Worm (Caenorhabditis elegans) whole organism, L2 larva: ENCODE data around the gene F59B1.8.

Source experiments
- C34F6.9 ChIP-seq: fragments of 150-350 bp; optimal IDR thresholded peaks from 2 replicates; lab custom pipeline; 2014; ENCODE audit warnings: missing biosample characterization, missing genetic modification characterization
- F13H6.1 ChIP-seq: sonication (generic microtip); optimal IDR thresholded peaks from 2 replicates; lab custom pipeline; 2016; ENCODE audit warnings: missing genetic modification characterization, missing compliant biosample characterization
- ZK546.5 ChIP-seq: sonication (generic microtip); optimal IDR thresholded peaks from 2 replicates; lab custom pipeline; 2017; ENCODE audit warnings: missing biosample characterization, missing genetic modification characterization
- alr-1 ChIP-seq: fragments of 150-350 bp; optimal IDR thresholded peaks from 2 replicates; lab custom pipeline; 2014; ENCODE audit warnings: missing biosample characterization, missing genetic modification characterization
- aly-2 ChIP-seq: fragments of 150-350 bp; optimal IDR thresholded peaks from 2 replicates; lab custom pipeline; 2014; ENCODE audit warnings: missing biosample characterization, missing genetic modification characterization
- ceh-16 ChIP-seq: fragments of 150-350 bp; optimal IDR thresholded peaks from 2 replicates; lab custom pipeline; 2014; ENCODE audit warnings: missing biosample characterization, missing genetic modification characterization
- ceh-82 ChIP-seq: fragments of 150-350 bp; optimal IDR thresholded peaks from 2 replicates; lab custom pipeline; 2014; ENCODE audit warnings: missing biosample characterization, missing genetic modification characterization
- dmd-4 ChIP-seq: sonication (generic microtip); optimal IDR thresholded peaks from 2 replicates; lab custom pipeline; 2017; ENCODE audit warnings: missing biosample characterization, missing genetic modification characterization
- egl-27 ChIP-seq: sonication (generic microtip); optimal IDR thresholded peaks from 3 replicates; lab custom pipeline; 2017; ENCODE audit warnings: missing biosample characterization, missing genetic modification reagents, missing genetic modification characterization
- elt-3 ChIP-seq: sonication (generic microtip); optimal IDR thresholded peaks from 2 replicates; lab custom pipeline; 2017; ENCODE audit warnings: missing biosample characterization, missing genetic modification characterization
- fos-1 ChIP-seq: fragments of 150-350 bp; optimal IDR thresholded peaks from 2 replicates; lab custom pipeline; 2014; ENCODE audit warnings: missing biosample characterization, missing genetic modification characterization
- gmeb-1 ChIP-seq: fragments of 150-350 bp; optimal IDR thresholded peaks from 2 replicates; lab custom pipeline; 2014; ENCODE audit warnings: missing biosample characterization, missing genetic modification characterization
- lin-39 ChIP-seq: fragments of 150-350 bp; optimal IDR thresholded peaks from 2 replicates; lab custom pipeline; 2014; ENCODE audit warnings: missing biosample characterization, missing genetic modification reagents, missing genetic modification characterization
- lsy-2 ChIP-seq, 2 experiments: fragments of 150-350 bp in 1 of 2; sonication (generic microtip) in 1 of 2; optimal IDR thresholded peaks; 2 replicates each; lab custom pipeline; 2014 to 2017; ENCODE audit warnings: missing biosample characterization in 2 of 2, missing genetic modification characterization in 2 of 2
- mab-5 ChIP-seq: fragments of 150-350 bp; optimal IDR thresholded peaks from 2 replicates; lab custom pipeline; 2014; ENCODE audit warnings: missing biosample characterization, missing genetic modification characterization
- mbf-1 ChIP-seq: sonication (generic microtip); optimal IDR thresholded peaks from 2 replicates; lab custom pipeline; 2017; ENCODE audit warnings: missing biosample characterization, missing genetic modification characterization
- mdl-1 ChIP-seq, 2 experiments: fragments of 150-350 bp in 1 of 2; sonication (generic microtip) in 1 of 2; optimal IDR thresholded peaks; 2 replicates each; lab custom pipeline; 2017; ENCODE audit warnings: missing biosample characterization in 2 of 2, missing genetic modification characterization in 2 of 2
- nhr-10 ChIP-seq: sonication (generic microtip); optimal IDR thresholded peaks from 2 replicates; lab custom pipeline; 2017; ENCODE audit warnings: missing biosample characterization, missing genetic modification characterization
- nhr-11 ChIP-seq: fragments of 150-350 bp; optimal IDR thresholded peaks from 2 replicates; lab custom pipeline; 2014; ENCODE audit warnings: missing biosample characterization, missing genetic modification characterization
- nhr-12 ChIP-seq: fragments of 150-350 bp; optimal IDR thresholded peaks from 2 replicates; lab custom pipeline; 2014; ENCODE audit warnings: missing biosample characterization, missing genetic modification characterization
- nhr-129 ChIP-seq: fragments of 150-350 bp; optimal IDR thresholded peaks from 2 replicates; lab custom pipeline; 2014; ENCODE audit warnings: missing biosample characterization, missing genetic modification characterization
- nhr-21 ChIP-seq: fragments of 150-350 bp; optimal IDR thresholded peaks from 2 replicates; lab custom pipeline; 2014; ENCODE audit warnings: missing biosample characterization, missing genetic modification characterization
- nhr-23 ChIP-seq: fragments of 150-350 bp; optimal IDR thresholded peaks from 2 replicates; lab custom pipeline; 2014; ENCODE audit warnings: missing biosample characterization, missing genetic modification reagents, missing genetic modification characterization
- nhr-237 ChIP-seq: fragments of 150-350 bp; optimal IDR thresholded peaks from 2 replicates; lab custom pipeline; 2014; ENCODE audit warnings: missing biosample characterization, missing genetic modification characterization
- nhr-6 ChIP-seq: fragments of 150-350 bp; optimal IDR thresholded peaks from 2 replicates; lab custom pipeline; 2014; ENCODE audit warnings: missing biosample characterization, missing genetic modification characterization
- sem-4 ChIP-seq: fragments of 150-350 bp; optimal IDR thresholded peaks from 2 replicates; lab custom pipeline; 2014; ENCODE audit warnings: missing biosample characterization, missing genetic modification reagents, missing genetic modification characterization
- skn-1 ChIP-seq: sonication (generic microtip); optimal IDR thresholded peaks from 2 replicates; lab custom pipeline; 2017; ENCODE audit warnings: missing biosample characterization, missing genetic modification characterization
- sma-3 ChIP-seq: sonication (generic microtip); optimal IDR thresholded peaks from 2 replicates; lab custom pipeline; 2016; ENCODE audit warnings: missing genetic modification reagents, missing genetic modification characterization, missing compliant biosample characterization
- sma-9 ChIP-seq, 2 experiments: fragments of 150-350 bp in 1 of 2; sonication (generic microtip) in 1 of 2; optimal IDR thresholded peaks; 2 replicates each; lab custom pipeline; 2014 to 2016; ENCODE audit warnings: missing genetic modification characterization in 2 of 2, mild to moderate bottlenecking in 1 of 2, missing biosample characterization in 1 of 2, missing compliant biosample characterization in 1 of 2, missing genetic modification reagents in 1 of 2, moderate library complexity in 1 of 2
- snpc-4 ChIP-seq: fragments of 150-350 bp; optimal IDR thresholded peaks from 2 replicates; lab custom pipeline; 2014; ENCODE audit warnings: missing biosample characterization, missing genetic modification characterization
- unc-39 ChIP-seq: fragments of 150-350 bp; optimal IDR thresholded peaks from 2 replicates; lab custom pipeline; 2014; ENCODE audit warnings: missing biosample characterization, missing genetic modification characterization
- unc-55 ChIP-seq: fragments of 150-350 bp; sonication (generic microtip); optimal IDR thresholded peaks from 3 replicates; lab custom pipeline; 2014; ENCODE audit warnings: missing biosample characterization, missing genetic modification reagents, missing genetic modification characterization
- unc-62 ChIP-seq: fragments of 150-350 bp; optimal IDR thresholded peaks from 2 replicates; lab custom pipeline; 2014; ENCODE audit warnings: missing biosample characterization, missing genetic modification reagents, missing genetic modification characterization
- ztf-1 ChIP-seq: fragments of 200-800 bp; sonication (Bioruptor generic); conservative IDR thresholded peaks from 2 replicates; pipeline ENCODE4 v1.3.6; 2022; ENCODE audit warnings: missing genetic modification characterization, missing compliant biosample characterization
- ztf-11 ChIP-seq: sonication (generic microtip); optimal IDR thresholded peaks from 2 replicates; lab custom pipeline; 2017; ENCODE audit warnings: missing biosample characterization, missing genetic modification characterization
- ztf-4 ChIP-seq: fragments of 150-350 bp; optimal IDR thresholded peaks from 2 replicates; lab custom pipeline; 2014; ENCODE audit warnings: missing biosample characterization, missing genetic modification characterization

The F59B1.8 gene

ce11 chrV:3688733-3689132, 44.7 kb upstream of the F59B1.8 start (continued):
- TF ChIP-seq ZK546.5 (tag; lab: Kevin White, UChicago), result no peak
- no peak for TF ChIP-seq nhr-237 (tag; lab: Kevin White, UChicago)
- TF ChIP-seq mbf-1 (tag; lab: Kevin White, UChicago), result no peak
- TF ChIP-seq dmd-4 (tag; lab: Kevin White, UChicago), result no peak
- TF ChIP-seq mdl-1 (tag; optimal IDR thresholded peaks at IDR 0.05; lab: Kevin White, UChicago), result no peak
- no peak for TF ChIP-seq ztf-4
- no peak for TF ChIP-seq snpc-4 (tag; lab: Kevin White, UChicago)
- no peak for TF ChIP-seq sma-3
- no peak for TF ChIP-seq nhr-10 (tag; lab: Kevin White, UChicago)
- no peak for TF ChIP-seq lin-39

ce11 chrV:3686899-3687298, 42.9 kb upstream of the F59B1.8 start, which contains the start of gene unc-132:
Gene unc-132 (plus strand): TSS chrV:3687106.
- TF ChIP-seq ztf-1 (GFP tag; lab: Robert Waterston, UW) (no peak), fos-1 (tag; lab: Kevin White, UChicago) (no peak), alr-1 (tag; lab: Kevin White, UChicago) (no peak), nhr-10 (tag; lab: Kevin White, UChicago) (no peak), ztf-4 (no peak), skn-1 (tag; lab: Kevin White, UChicago) (no peak), mdl-1 (tag; optimal IDR thresholded peaks at IDR 0.05; lab: Kevin White, UChicago) (no peak), nhr-129 (tag; lab: Kevin White, UChicago) (no peak), snpc-4 (tag; lab: Kevin White, UChicago) (no peak), C34F6.9 (tag; lab: Kevin White, UChicago) (no peak), unc-55 (GFP tag; lab: Kevin White, UChicago) (no peak), mab-5 (tag; lab: Kevin White, UChicago) (no peak), unc-39 (no peak), dmd-4 (tag; lab: Kevin White, UChicago) (no peak), nhr-23 (no peak), gmeb-1 (tag; lab: Kevin White, UChicago) (no peak), egl-27 (tag; lab: Kevin White, UChicago) (no peak), unc-62 (no peak), ceh-16 (tag; lab: Kevin White, UChicago) (no peak), sma-9 (GFP tag; optimal IDR thresholded peaks at IDR 0.05; lab: Kevin White, UChicago) (no peak), sma-9 (tag; optimal IDR thresholded peaks at IDR 0.05; lab: Kevin White, UChicago) (no peak)

- no peak for TF ChIP-seq skn-1 (tag; lab: Kevin White, UChicago)
- TF ChIP-seq fos-1 (tag; lab: Kevin White, UChicago), result no peak
- no peak for TF ChIP-seq alr-1 (tag; lab: Kevin White, UChicago)
- TF ChIP-seq sem-4, result no peak
- TF ChIP-seq ceh-82, result no peak
- no peak for TF ChIP-seq ztf-11
- TF ChIP-seq nhr-21 (tag; lab: Kevin White, UChicago), result no peak
- TF ChIP-seq gmeb-1 (tag; lab: Kevin White, UChicago), result no peak
- TF ChIP-seq elt-3 (tag; lab: Kevin White, UChicago), result no peak
- no peak for TF ChIP-seq ztf-4
Measured at ce11 chrV:3686292-3686691, 42.2 kb upstream of the F59B1.8 start.

- TF ChIP-seq lsy-2 (tag; optimal IDR thresholded peaks at IDR 0.05; lab: Kevin White, UChicago), result peak in 1 of 2 experiments; percentile 29
- no peak for TF ChIP-seq unc-55 (GFP tag; lab: Kevin White, UChicago)
- no peak for TF ChIP-seq ztf-11
- TF ChIP-seq mdl-1 (tag; optimal IDR thresholded peaks at IDR 0.05; lab: Kevin White, UChicago), result no peak
- no peak for TF ChIP-seq ceh-82
- TF ChIP-seq sma-9 (GFP tag; optimal IDR thresholded peaks at IDR 0.05; lab: Kevin White, UChicago), result peak; percentile 62
- no peak for TF ChIP-seq sma-9 (tag; optimal IDR thresholded peaks at IDR 0.05; lab: Kevin White, UChicago)
- no peak for TF ChIP-seq nhr-6 (tag; lab: Kevin White, UChicago)
- no peak for TF ChIP-seq nhr-129 (tag; lab: Kevin White, UChicago)
- peak; percentile 9 for TF ChIP-seq mab-5 (tag; lab: Kevin White, UChicago)
- TF ChIP-seq sma-3, result no peak
- TF ChIP-seq lin-39, result no peak
- TF ChIP-seq nhr-21 (tag; lab: Kevin White, UChicago), result no peak
- no peak for TF ChIP-seq ztf-4
- TF ChIP-seq gmeb-1 (tag; lab: Kevin White, UChicago), result no peak
- peak; percentile 69 for TF ChIP-seq F13H6.1
- TF ChIP-seq C34F6.9 (tag; lab: Kevin White, UChicago), result no peak
- TF ChIP-seq aly-2 (tag; lab: Kevin White, UChicago), result no peak
- no peak for TF ChIP-seq ztf-1 (GFP tag; lab: Robert Waterston, UW)
- TF ChIP-seq skn-1 (tag; lab: Kevin White, UChicago), result no peak
- no peak for TF ChIP-seq sem-4
- no peak for TF ChIP-seq elt-3 (tag; lab: Kevin White, UChicago)
- no peak for TF ChIP-seq mbf-1 (tag; lab: Kevin White, UChicago)
- no peak for TF ChIP-seq dmd-4 (tag; lab: Kevin White, UChicago)
- no peak for TF ChIP-seq nhr-11
- TF ChIP-seq fos-1 (tag; lab: Kevin White, UChicago), result no peak
- no peak for TF ChIP-seq unc-39
- TF ChIP-seq unc-62, result no peak
- TF ChIP-seq nhr-12 (tag; lab: Kevin White, UChicago), result no peak
- TF ChIP-seq egl-27 (tag; lab: Kevin White, UChicago), result no peak
- TF ChIP-seq, all 48 proteins: peak for 4
Measured at ce11 chrV:3685790-3686208, 41.8 kb upstream of the F59B1.8 start, which contains the start of gene W08A12.2. Gene W08A12.2 (minus strand): TSS chrV:3685892.
